Worm (Caenorhabditis elegans) whole organism, young adult: ENCODE results near the gene ceh-43.

Experiments
- F39B2.1 ChIP-seq: fragments of 200-800 bp; sonication (Bioruptor generic); IDR thresholded peaks from 2 replicates; pipeline ENCODE4 v1.3.6; 2022; ENCODE audit warnings: missing genetic modification reagents, missing genetic modification characterization, missing compliant biosample characterization
- Y95B8A.8 ChIP-seq: fragments of 200-800 bp; sonication (Bioruptor generic); IDR thresholded peaks from 2 replicates; pipeline ENCODE4 v1.3.6; 2022; ENCODE audit warnings: missing genetic modification reagents, missing genetic modification characterization, missing compliant biosample characterization
- dpff-1 ChIP-seq: sonication (generic microtip); optimal IDR thresholded peaks from 2 replicates; lab custom pipeline; 2017; ENCODE audit warnings: mild to moderate bottlenecking, missing genetic modification characterization, missing compliant biosample characterization
- nfya-1 ChIP-seq: sonication (generic microtip); optimal IDR thresholded peaks from 2 replicates; lab custom pipeline; 2017; ENCODE audit warnings: antibody characterized with exemption, missing compliant biosample characterization, missing genetic modification characterization, borderline replicate concordance; ENCODE audit not compliant: insufficient read depth
- ztf-3 ChIP-seq: fragments of 200-800 bp; sonication (Bioruptor generic); optimal IDR thresholded peaks from 2 replicates; lab custom pipeline; 2018; ENCODE audit warnings: mild to moderate bottlenecking, missing genetic modification characterization, missing compliant biosample characterization

DNA sequence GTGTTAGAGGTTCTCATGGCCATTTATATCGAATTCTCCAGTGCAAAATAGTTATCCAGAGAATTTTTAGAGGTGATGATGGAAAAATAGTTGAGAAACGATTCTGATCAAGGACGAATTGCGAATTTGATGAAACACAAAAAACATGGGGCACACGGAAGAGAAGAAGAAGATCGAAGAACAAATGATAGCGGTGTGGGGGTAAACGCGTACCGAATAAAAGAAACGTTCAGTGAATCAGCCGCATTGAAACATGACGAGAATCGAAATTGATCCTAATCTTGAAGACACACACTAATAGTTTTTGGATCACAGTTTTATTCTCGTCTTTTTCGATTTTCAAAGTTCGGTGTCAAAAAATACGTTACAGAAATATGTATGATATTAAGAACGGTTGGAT, 45.5 kb upstream of the ceh-43 start:
- TF ChIP-seq Y95B8A.8 (GFP tag; lab: Robert Waterston, UW) (no peak), dpff-1 (tag; lab: Kevin White, UChicago) (no peak), nfya-1 (no peak), ztf-3 (GFP tag; lab: Kevin White, UChicago) (no peak), F39B2.1 (GFP tag; lab: Robert Waterston, UW) (no peak)
